Worm (Caenorhabditis elegans) whole organism, midembryonic: ENCODE measurements around the gene Y48A6B.3.

Source experiments
- T22C8.4 ChIP-seq: fragments of 200-800 bp; sonication (Bioruptor generic); IDR thresholded peaks from 2 replicates; pipeline ENCODE4 v1.3.6; 2022; ENCODE audit warnings: missing genetic modification characterization, missing compliant biosample characterization
- cog-1 ChIP-seq: sonication (generic microtip); optimal IDR thresholded peaks from 2 replicates; lab custom pipeline; 2016; ENCODE audit warnings: missing genetic modification characterization, missing compliant biosample characterization
- flt-1 ChIP-seq: fragments of 200-800 bp; sonication (Bioruptor generic); IDR thresholded peaks from 2 replicates; pipeline ENCODE4 v1.3.6; 2022; ENCODE audit warnings: missing genetic modification characterization, missing compliant biosample characterization
- klf-2 ChIP-seq: fragments of 200-800 bp; sonication (Bioruptor generic); conservative IDR thresholded peaks from 2 replicates; pipeline ENCODE4 v1.3.6; 2022; ENCODE audit warnings: missing genetic modification reagents, missing genetic modification characterization, missing compliant biosample characterization
- med-1 ChIP-seq: sonication (generic microtip); optimal IDR thresholded peaks from 2 replicates; lab custom pipeline; 2017; ENCODE audit warnings: missing genetic modification characterization, mild to moderate bottlenecking, missing compliant biosample characterization, antibody characterized with exemption, missing genetic modification reagents; ENCODE audit not compliant: insufficient read depth
- ztf-23 ChIP-seq: fragments of 200-800 bp; sonication (Bioruptor generic); IDR thresholded peaks from 2 replicates; pipeline ENCODE4 v1.3.6; 2022; ENCODE audit warnings: missing genetic modification reagents, missing genetic modification characterization, missing compliant biosample characterization
- ztf-29 ChIP-seq: fragments of 200-800 bp; sonication (Bioruptor generic); IDR thresholded peaks from 2 replicates; pipeline ENCODE4 v1.3.6; 2022; ENCODE audit warnings: missing genetic modification reagents, missing genetic modification characterization, missing compliant biosample characterization

DNA sequence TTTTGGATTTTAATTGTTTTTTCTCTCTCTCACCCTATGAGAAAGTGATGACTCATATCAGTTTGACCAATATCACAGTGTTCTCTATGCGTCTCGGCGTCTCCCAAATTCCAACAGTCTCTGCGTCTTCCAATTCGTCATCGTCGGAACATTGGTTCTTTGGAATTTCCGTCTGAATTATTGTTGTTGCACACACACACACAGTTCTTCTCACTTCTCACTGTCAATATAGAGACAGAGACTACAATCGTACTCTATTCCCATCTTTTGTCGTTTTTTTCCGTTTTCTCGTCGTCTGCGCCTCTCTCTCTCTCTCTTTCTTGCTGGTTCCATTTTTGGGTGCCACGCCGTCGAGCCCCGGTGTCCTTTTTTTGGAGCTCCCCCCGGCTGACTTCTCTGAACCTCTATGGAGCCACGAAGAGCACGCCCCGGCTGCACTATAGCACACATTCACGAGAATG is 42.7 kb downstream of the Y48A6B.3 start:
- TF ChIP-seq ztf-23 (GFP tag; lab: Robert Waterston, UW) (no peak), ztf-29 (no peak), T22C8.4 (no peak), med-1 (GFP tag; lab: Kevin White, UChicago) (no peak), flt-1 (GFP tag; lab: Robert Waterston, UW) (no peak), cog-1 (no peak), klf-2 (GFP tag; lab: Robert Waterston, UW) (no peak)
